Fruit fly (Drosophila melanogaster) whole organism: ENCODE results near the gene CG14340.

Experiments
- CG8478 ChIP-seq: fragments of >200 bp; optimal IDR thresholded peaks from 2 replicates; lab custom pipeline; 2018; ENCODE audit warnings: inconsistent platforms
- usp ChIP-seq: fragments of >200 bp; optimal IDR thresholded peaks from 2 replicates; lab custom pipeline; 2017; ENCODE audit warnings: missing biosample characterization, missing genetic modification characterization, mixed read lengths

dm6 chr2L:1095450-1095849 is 17.3 kb upstream of the CG14340 start:
- TF ChIP-seq CG8478 (lab: Kevin White, UChicago) (no peak), usp (GFP tag; lab: Kevin White, UChicago) (no peak)
